Worm (Caenorhabditis elegans) whole organism, L3 larva: ENCODE results near the gene clec-52.

ENCODE experiments used
- R02D3.7 ChIP-seq: fragments of 150-350 bp; optimal IDR thresholded peaks from 2 replicates; lab custom pipeline; 2014; ENCODE audit warnings: missing biosample characterization, missing genetic modification characterization
- ZK546.5 ChIP-seq: sonication (generic microtip); optimal IDR thresholded peaks from 2 replicates; lab custom pipeline; 2017; ENCODE audit warnings: missing biosample characterization, missing genetic modification characterization
- ama-1 ChIP-seq: fragments of 150-350 bp; optimal IDR thresholded peaks from 2 replicates; lab custom pipeline; 2018
- ceh-16 ChIP-seq: sonication (generic microtip); optimal IDR thresholded peaks from 2 replicates; lab custom pipeline; 2017; ENCODE audit warnings: missing biosample characterization, missing genetic modification characterization
- ceh-28 ChIP-seq: fragments of 150-350 bp; optimal IDR thresholded peaks from 2 replicates; lab custom pipeline; 2014; ENCODE audit warnings: missing biosample characterization, missing genetic modification reagents, missing genetic modification characterization
- ceh-82 ChIP-seq: fragments of 150-350 bp; optimal IDR thresholded peaks from 2 replicates; lab custom pipeline; 2014; ENCODE audit warnings: missing biosample characterization, missing genetic modification characterization
- ceh-9 ChIP-seq: sonication (generic microtip); optimal IDR thresholded peaks from 2 replicates; lab custom pipeline; 2018; ENCODE audit warnings: missing biosample characterization, missing genetic modification characterization
- daf-12 ChIP-seq: fragments of 150-350 bp; optimal IDR thresholded peaks from 2 replicates; lab custom pipeline; 2014; ENCODE audit warnings: missing biosample characterization, missing genetic modification reagents, missing genetic modification characterization
- egl-27 ChIP-seq: sonication (generic microtip); optimal IDR thresholded peaks from 4 replicates; lab custom pipeline; 2017; ENCODE audit warnings: missing biosample characterization, missing genetic modification reagents, missing genetic modification characterization
- egl-5 ChIP-seq: fragments of 150-350 bp; optimal IDR thresholded peaks from 2 replicates; lab custom pipeline; 2017; ENCODE audit warnings: missing biosample characterization, missing genetic modification reagents, missing genetic modification characterization, inconsistent platforms
- elt-2 ChIP-seq: sonication (generic microtip); optimal IDR thresholded peaks from 2 replicates; lab custom pipeline; 2016; ENCODE audit warnings: missing genetic modification reagents, mild to moderate bottlenecking, missing genetic modification characterization, missing compliant biosample characterization
- elt-3 ChIP-seq, 3 experiments: fragments of 150-350 bp in 1 of 3; sonication (generic microtip) in 2 of 3; optimal IDR thresholded peaks; 2 replicates in 2 of 3; 4 replicates in 1 of 3; lab custom pipeline; 2014 to 2017; ENCODE audit warnings: missing biosample characterization in 3 of 3, missing genetic modification characterization in 3 of 3
- eor-1 ChIP-seq, 2 experiments: fragments of 150-350 bp; optimal IDR thresholded peaks; 2 replicates each; lab custom pipeline; 2014 to 2018; ENCODE audit warnings: missing biosample characterization in 2 of 2, missing genetic modification characterization in 2 of 2
- fkh-10 ChIP-seq: sonication (generic microtip); optimal IDR thresholded peaks from 2 replicates; lab custom pipeline; 2017; ENCODE audit warnings: missing biosample characterization, missing genetic modification reagents, missing genetic modification characterization
- fkh-2 ChIP-seq: fragments of 150-350 bp; optimal IDR thresholded peaks from 2 replicates; lab custom pipeline; 2014; ENCODE audit warnings: missing biosample characterization, missing genetic modification reagents, missing genetic modification characterization
- fos-1 ChIP-seq: fragments of 150-350 bp; optimal IDR thresholded peaks from 2 replicates; lab custom pipeline; 2014; ENCODE audit warnings: missing biosample characterization, missing genetic modification characterization
- hmg-11 ChIP-seq: sonication (generic microtip); optimal IDR thresholded peaks from 2 replicates; lab custom pipeline; 2016; ENCODE audit warnings: missing genetic modification characterization, missing compliant biosample characterization
- jun-1 ChIP-seq: fragments of 150-350 bp; optimal IDR thresholded peaks from 2 replicates; lab custom pipeline; 2014; ENCODE audit warnings: missing biosample characterization, missing genetic modification reagents, missing genetic modification characterization
- lin-15B ChIP-seq: fragments of 150-350 bp; optimal IDR thresholded peaks from 2 replicates; lab custom pipeline; 2014; ENCODE audit warnings: missing biosample characterization, missing genetic modification characterization
- lin-39 ChIP-seq: fragments of 150-350 bp; optimal IDR thresholded peaks from 2 replicates; lab custom pipeline; 2018; ENCODE audit warnings: missing biosample characterization, missing genetic modification reagents, missing genetic modification characterization
- lsy-12 ChIP-seq: sonication (generic microtip); optimal IDR thresholded peaks from 2 replicates; lab custom pipeline; 2016; ENCODE audit warnings: mild to moderate bottlenecking, missing genetic modification characterization, missing compliant biosample characterization
- mdl-1 ChIP-seq: fragments of 150-350 bp; optimal IDR thresholded peaks from 2 replicates; lab custom pipeline; 2014; ENCODE audit warnings: missing biosample characterization, missing genetic modification characterization
- mml-1 ChIP-seq: fragments of 150-350 bp; sonication (generic microtip); optimal IDR thresholded peaks from 3 replicates; lab custom pipeline; 2014; ENCODE audit warnings: missing biosample characterization, missing genetic modification characterization
- nfya-1 ChIP-seq: sonication (generic microtip); optimal IDR thresholded peaks from 2 replicates; lab custom pipeline; 2017; ENCODE audit warnings: missing genetic modification characterization, mild to moderate bottlenecking, missing compliant biosample characterization, antibody characterized with exemption, moderate library complexity; ENCODE audit not compliant: insufficient read depth
- nhr-11 ChIP-seq: fragments of 150-350 bp; optimal IDR thresholded peaks from 2 replicates; lab custom pipeline; 2014; ENCODE audit warnings: missing biosample characterization, missing genetic modification characterization
- nhr-23 ChIP-seq: fragments of 150-350 bp; optimal IDR thresholded peaks from 2 replicates; lab custom pipeline; 2014; ENCODE audit warnings: missing biosample characterization, missing genetic modification reagents, missing genetic modification characterization
- nhr-237 ChIP-seq: fragments of 150-350 bp; optimal IDR thresholded peaks from 2 replicates; lab custom pipeline; 2014; ENCODE audit warnings: missing biosample characterization, missing genetic modification characterization
- nhr-25 ChIP-seq: sonication (generic microtip); optimal IDR thresholded peaks from 2 replicates; lab custom pipeline; 2017; ENCODE audit warnings: missing biosample characterization, missing genetic modification characterization
- nhr-28 ChIP-seq: fragments of 150-350 bp; optimal IDR thresholded peaks from 2 replicates; lab custom pipeline; 2014; ENCODE audit warnings: missing biosample characterization, missing genetic modification characterization
- nhr-67 ChIP-seq: fragments of 150-350 bp; optimal IDR thresholded peaks from 2 replicates; lab custom pipeline; 2014; ENCODE audit warnings: missing biosample characterization, missing genetic modification characterization
- nhr-76 ChIP-seq: fragments of 150-350 bp; sonication (generic microtip); optimal IDR thresholded peaks from 5 replicates; lab custom pipeline; 2014; ENCODE audit warnings: missing biosample characterization, missing genetic modification characterization
- pha-4 ChIP-seq: fragments of 150-350 bp; optimal IDR thresholded peaks from 2 replicates; lab custom pipeline; 2014; ENCODE audit warnings: missing biosample characterization, missing genetic modification reagents, missing genetic modification characterization
- pqm-1 ChIP-seq: fragments of 150-350 bp; optimal IDR thresholded peaks from 2 replicates; lab custom pipeline; 2017; ENCODE audit warnings: missing biosample characterization, missing genetic modification characterization, inconsistent platforms
- sea-2 ChIP-seq: fragments of 150-350 bp; sonication (generic microtip); optimal IDR thresholded peaks from 4 replicates; lab custom pipeline; 2014; ENCODE audit warnings: missing biosample characterization, missing genetic modification reagents, missing genetic modification characterization
- snpc-4 ChIP-seq: fragments of 150-350 bp; optimal IDR thresholded peaks from 2 replicates; lab custom pipeline; 2014; ENCODE audit warnings: missing biosample characterization, missing genetic modification characterization
- tbx-2 ChIP-seq: sonication (generic microtip); optimal IDR thresholded peaks from 2 replicates; lab custom pipeline; 2016; ENCODE audit warnings: mild to moderate bottlenecking, missing genetic modification characterization, missing compliant biosample characterization
- unc-39 ChIP-seq: sonication (generic microtip); optimal IDR thresholded peaks from 4 replicates; lab custom pipeline; 2017; ENCODE audit warnings: missing biosample characterization, missing genetic modification characterization
- unc-62 ChIP-seq: fragments of 150-350 bp; sonication (generic microtip); optimal IDR thresholded peaks from 4 replicates; lab custom pipeline; 2014; ENCODE audit warnings: missing biosample characterization, missing genetic modification reagents, missing genetic modification characterization
- zag-1 ChIP-seq: fragments of 150-350 bp; optimal IDR thresholded peaks from 2 replicates; lab custom pipeline; 2014; ENCODE audit warnings: missing biosample characterization, missing genetic modification characterization
- ztf-11 ChIP-seq: fragments of 150-350 bp; optimal IDR thresholded peaks from 2 replicates; lab custom pipeline; 2014; ENCODE audit warnings: missing biosample characterization, missing genetic modification characterization

clec-52 gene

ce11 chrIV:8153163-8153562 is 15.4 kb downstream of the clec-52 start:
- TF ChIP-seq ama-1 (lab: Kevin White, UChicago) = no peak
- TF ChIP-seq hmg-11 (tag; lab: Kevin White, UChicago) = no peak
- TF ChIP-seq lin-39 (tag; lab: Kevin White, UChicago) = no peak
- no peak for TF ChIP-seq elt-3 (tag; optimal IDR thresholded peaks at IDR 0.05; lab: Kevin White, UChicago)
- no peak for TF ChIP-seq ZK546.5 (tag; lab: Kevin White, UChicago)
- no peak for TF ChIP-seq egl-27 (tag; lab: Kevin White, UChicago)

- TF ChIP-seq pqm-1 (tag; lab: Kevin White, UChicago) (peak; percentile 57), R02D3.7 (tag; lab: Kevin White, UChicago) (no peak), lsy-12 (tag; lab: Kevin White, UChicago) (no peak), elt-2 (peak; percentile 54), ama-1 (lab: Kevin White, UChicago) (no peak), ceh-28 (no peak)
Observed at ce11 chrIV:8152688-8153087, 15.9 kb downstream of the clec-52 start.

- TF ChIP-seq fkh-2 (tag; lab: Kevin White, UChicago) (no peak), nhr-23 (tag; lab: Kevin White, UChicago) (no peak), lsy-12 (tag; lab: Kevin White, UChicago) (no peak), jun-1 (tag; lab: Kevin White, UChicago) (no peak), elt-3 (tag; optimal IDR thresholded peaks at IDR 0.05; lab: Kevin White, UChicago) (no peak), mml-1 (no peak), elt-2 (no peak), ztf-11 (tag; lab: Kevin White, UChicago) (no peak), sea-2 (GFP tag; lab: Kevin White, UChicago) (no peak), ceh-82 (no peak), lin-15B (tag; lab: Kevin White, UChicago) (no peak)
- TF ChIP-seq, all 47 proteins: peak for 0
Observed at ce11 chrIV:8152145-8152544, 16.4 kb downstream of the clec-52 start, which contains the start of gene faah-2. Gene faah-2 (plus strand): TSS chrIV:8152445.

- TF ChIP-seq elt-2 (peak; percentile 92), egl-27 (tag; lab: Kevin White, UChicago) (no peak), pqm-1 (tag; lab: Kevin White, UChicago) (peak; percentile 95), jun-1 (tag; lab: Kevin White, UChicago) (peak; percentile 20), pha-4 (tag; lab: Kevin White, UChicago) (peak; percentile 46)
- TF ChIP-seq, all 47 proteins: peak for 4
Observed at ce11 chrIV:8151721-8152120, 16.8 kb downstream of the clec-52 start.

ce11 chrIV:8148494-8148893 is 20.1 kb downstream of the clec-52 start, which contains the start of gene pmk-1:
Gene pmk-1 (plus strand): TSS chrIV:8148794.
- no peak for TF ChIP-seq pha-4 (tag; lab: Kevin White, UChicago)
- TF ChIP-seq nhr-67 = no peak
- no peak for TF ChIP-seq tbx-2 (tag; lab: Kevin White, UChicago)
- no peak for TF ChIP-seq R02D3.7 (tag; lab: Kevin White, UChicago)
- no peak for TF ChIP-seq ama-1 (lab: Kevin White, UChicago)
- no peak for TF ChIP-seq daf-12 (tag; lab: Kevin White, UChicago)
- TF ChIP-seq snpc-4 (tag; lab: Kevin White, UChicago) = no peak
- no peak for TF ChIP-seq nfya-1 (tag; lab: Kevin White, UChicago)
- TF ChIP-seq unc-39 = no peak
- no peak for TF ChIP-seq ZK546.5 (tag; lab: Kevin White, UChicago)
- no peak for TF ChIP-seq eor-1 (tag; optimal IDR thresholded peaks at IDR 0.05; lab: Kevin White, UChicago)
- TF ChIP-seq egl-5 (tag; lab: Kevin White, UChicago) = no peak
- TF ChIP-seq mdl-1 (tag; lab: Kevin White, UChicago) = no peak

- TF ChIP-seq jun-1 (tag; lab: Kevin White, UChicago) (no peak), fkh-10 (GFP tag; lab: Kevin White, UChicago) (no peak), ceh-9 (tag; lab: Kevin White, UChicago) (no peak), unc-62 (GFP tag; lab: Kevin White, UChicago) (no peak), nhr-237 (tag; lab: Kevin White, UChicago) (no peak), zag-1 (tag; lab: Kevin White, UChicago) (no peak), ZK546.5 (tag; lab: Kevin White, UChicago) (no peak), unc-39 (no peak), nhr-28 (tag; lab: Kevin White, UChicago) (no peak), lin-39 (tag; lab: Kevin White, UChicago) (no peak), nhr-11 (tag; lab: Kevin White, UChicago) (no peak), nhr-67 (no peak), nhr-76 (no peak), nhr-25 (tag; lab: Kevin White, UChicago) (peak; percentile 81), fos-1 (tag; lab: Kevin White, UChicago) (no peak), ceh-16 (no peak), ceh-28 (peak; percentile 67), mdl-1 (tag; lab: Kevin White, UChicago) (peak; percentile 79), nhr-23 (tag; lab: Kevin White, UChicago) (peak; percentile 46), pha-4 (tag; lab: Kevin White, UChicago) (peak; percentile 92), mml-1 (no peak), elt-2 (peak; percentile 44), hmg-11 (tag; lab: Kevin White, UChicago) (no peak), ceh-82 (no peak), R02D3.7 (tag; lab: Kevin White, UChicago) (no peak), lin-15B (tag; lab: Kevin White, UChicago) (no peak)
Observed at ce11 chrIV:8146283-8146682, 22.3 kb downstream of the clec-52 start.
